Worm (Caenorhabditis elegans) whole organism, late embryonic: ENCODE results near the gene egl-9.

Experiments used
- C08G9.2 ChIP-seq: sonication (generic microtip); optimal IDR thresholded peaks from 2 replicates; lab custom pipeline; 2016; ENCODE audit warnings: mild to moderate bottlenecking, missing genetic modification characterization, moderate library complexity, missing compliant biosample characterization
- F13H6.1 ChIP-seq: sonication (generic microtip); optimal IDR thresholded peaks from 2 replicates; lab custom pipeline; 2016; ENCODE audit warnings: missing genetic modification characterization, missing compliant biosample characterization
- ama-1 ChIP-seq: fragments of 150-350 bp; optimal IDR thresholded peaks from 2 replicates; lab custom pipeline; 2014
- ceh-18 ChIP-seq: sonication (generic microtip); optimal IDR thresholded peaks from 2 replicates; lab custom pipeline; 2016; ENCODE audit warnings: missing genetic modification characterization, missing compliant biosample characterization
- ceh-19 ChIP-seq: fragments of 200-800 bp; sonication (Bioruptor generic); optimal IDR thresholded peaks from 2 replicates; lab custom pipeline; 2018; ENCODE audit warnings: mild to moderate bottlenecking, missing genetic modification characterization, missing compliant biosample characterization
- ceh-2 ChIP-seq: sonication (generic microtip); optimal IDR thresholded peaks from 2 replicates; lab custom pipeline; 2016; ENCODE audit warnings: missing genotype, missing genetic modification characterization, missing compliant biosample characterization
- ceh-22 ChIP-seq: sonication (generic microtip); optimal IDR thresholded peaks from 2 replicates; lab custom pipeline; 2017; ENCODE audit warnings: missing biosample characterization, missing genetic modification characterization
- ceh-34 ChIP-seq: sonication (generic microtip); optimal IDR thresholded peaks from 2 replicates; lab custom pipeline; 2016; ENCODE audit warnings: mild to moderate bottlenecking, missing genetic modification characterization, missing compliant biosample characterization
- ceh-45 ChIP-seq: fragments of 200-800 bp; sonication (Bioruptor generic); IDR thresholded peaks from 2 replicates; pipeline ENCODE4 v1.3.6; 2022; ENCODE audit warnings: missing genetic modification reagents, missing genetic modification characterization, missing compliant biosample characterization
- ceh-6 ChIP-seq: fragments of 200-800 bp; sonication (Bioruptor generic); optimal IDR thresholded peaks from 2 replicates; lab custom pipeline; 2018; ENCODE audit warnings: mild to moderate bottlenecking, missing genetic modification characterization, missing compliant biosample characterization
- che-1 ChIP-seq: sonication (generic microtip); optimal IDR thresholded peaks from 2 replicates; lab custom pipeline; 2016; ENCODE audit warnings: mild to moderate bottlenecking, missing genetic modification characterization, missing compliant biosample characterization
- dmd-4 ChIP-seq: sonication (generic microtip); optimal IDR thresholded peaks from 2 replicates; lab custom pipeline; 2016; ENCODE audit warnings: borderline replicate concordance, missing genetic modification characterization, missing compliant biosample characterization
- elt-2 ChIP-seq: sonication (generic microtip); optimal IDR thresholded peaks from 2 replicates; lab custom pipeline; 2016; ENCODE audit warnings: missing genetic modification reagents, missing genetic modification characterization, missing compliant biosample characterization
- elt-4 ChIP-seq: sonication (generic microtip); optimal IDR thresholded peaks from 2 replicates; lab custom pipeline; 2016; ENCODE audit warnings: missing genetic modification characterization, missing compliant biosample characterization
- ets-4 ChIP-seq: sonication (generic microtip); optimal IDR thresholded peaks from 2 replicates; lab custom pipeline; 2016; ENCODE audit warnings: missing genetic modification characterization, missing compliant biosample characterization
- eyg-1 ChIP-seq: sonication (generic microtip); optimal IDR thresholded peaks from 2 replicates; lab custom pipeline; 2016; ENCODE audit warnings: missing genotype, missing genetic modification characterization, missing compliant biosample characterization
- fkh-6 ChIP-seq: sonication (generic microtip); optimal IDR thresholded peaks from 2 replicates; lab custom pipeline; 2016; ENCODE audit warnings: missing genetic modification characterization, missing compliant biosample characterization
- hlh-13 ChIP-seq: fragments of 200-800 bp; sonication (Bioruptor generic); optimal IDR thresholded peaks from 2 replicates; lab custom pipeline; 2018; ENCODE audit warnings: mild to moderate bottlenecking, missing genetic modification characterization, missing compliant biosample characterization
- hlh-15 ChIP-seq: sonication (generic microtip); optimal IDR thresholded peaks from 2 replicates; lab custom pipeline; 2016; ENCODE audit warnings: missing genetic modification characterization, missing compliant biosample characterization
- lim-6 ChIP-seq: sonication (generic microtip); optimal IDR thresholded peaks from 2 replicates; lab custom pipeline; 2016; ENCODE audit warnings: missing genetic modification characterization, missing compliant biosample characterization
- mec-3 ChIP-seq: sonication (generic microtip); optimal IDR thresholded peaks from 2 replicates; lab custom pipeline; 2016; ENCODE audit warnings: borderline replicate concordance, missing genetic modification characterization, missing compliant biosample characterization
- nhr-11 ChIP-seq: fragments of 150-350 bp; optimal IDR thresholded peaks from 2 replicates; lab custom pipeline; 2014; ENCODE audit warnings: missing biosample characterization, missing genetic modification characterization
- ref-2 ChIP-seq: sonication (generic microtip); optimal IDR thresholded peaks from 2 replicates; lab custom pipeline; 2016; ENCODE audit warnings: missing genetic modification characterization, missing compliant biosample characterization
- rnt-1 ChIP-seq: sonication (generic microtip); optimal IDR thresholded peaks from 2 replicates; lab custom pipeline; 2016; ENCODE audit warnings: missing genetic modification characterization, missing compliant biosample characterization
- sox-2 ChIP-seq: fragments of 200-800 bp; sonication (Bioruptor generic); IDR thresholded peaks from 2 replicates; pipeline ENCODE4 v1.3.6; 2022; ENCODE audit warnings: missing genetic modification reagents, missing genetic modification characterization, missing compliant biosample characterization
- sox-4 ChIP-seq: sonication (generic microtip); optimal IDR thresholded peaks from 2 replicates; lab custom pipeline; 2017; ENCODE audit warnings: mild to moderate bottlenecking, missing genetic modification characterization, inconsistent platforms, missing compliant biosample characterization
- tbx-2 ChIP-seq: sonication (generic microtip); optimal IDR thresholded peaks from 2 replicates; lab custom pipeline; 2016; ENCODE audit warnings: missing genetic modification characterization, missing compliant biosample characterization
- tbx-7 ChIP-seq: sonication (generic microtip); optimal IDR thresholded peaks from 2 replicates; lab custom pipeline; 2016; ENCODE audit warnings: missing genotype, missing genetic modification characterization, missing compliant biosample characterization
- ttx-3 ChIP-seq: sonication (generic microtip); optimal IDR thresholded peaks from 2 replicates; lab custom pipeline; 2016; ENCODE audit warnings: missing genetic modification reagents, missing genetic modification characterization, missing compliant biosample characterization
- unc-55 ChIP-seq: sonication (generic microtip); optimal IDR thresholded peaks from 2 replicates; lab custom pipeline; 2017; ENCODE audit warnings: missing biosample characterization, missing genetic modification reagents, missing genetic modification characterization
- zip-5 ChIP-seq: sonication (generic microtip); optimal IDR thresholded peaks from 2 replicates; lab custom pipeline; 2016; ENCODE audit warnings: missing genetic modification characterization, missing compliant biosample characterization
- ztf-16 ChIP-seq: sonication (generic microtip); optimal IDR thresholded peaks from 2 replicates; lab custom pipeline; 2017; ENCODE audit warnings: missing genetic modification characterization, missing compliant biosample characterization

The egl-9 gene

ce11 chrV:10476864-10477443, 8.6 kb downstream of the egl-9 start:
- TF ChIP-seq ceh-45 (GFP tag; lab: Robert Waterston, UW) (no peak), ref-2 (tag; lab: Kevin White, UChicago) (no peak), ceh-19 (GFP tag; lab: Kevin White, UChicago) (no peak), ttx-3 (tag; lab: Kevin White, UChicago) (no peak), zip-5 (tag; lab: Kevin White, UChicago) (no peak), nhr-11 (tag; lab: Kevin White, UChicago) (no peak), fkh-6 (no peak), hlh-15 (tag; lab: Kevin White, UChicago) (no peak), rnt-1 (tag; lab: Kevin White, UChicago) (no peak), ceh-22 (no peak), C08G9.2 (no peak), elt-4 (no peak), ama-1 (lab: Kevin White, UChicago) (no peak), unc-55 (GFP tag; lab: Kevin White, UChicago) (no peak), sox-2 (GFP tag; lab: Robert Waterston, UW) (no peak)

ce11 chrV:10478097-10478828, 9.9 kb downstream of the egl-9 start, which contains the start of the genes crp-1 and Y32F6B.9:
crp-1 (plus strand) TSS chrV:10478564.
Y32F6B.9 (plus strand) TSS chrV:10478699.
- TF ChIP-seq sox-4 (tag; lab: Kevin White, UChicago) (peak; percentile 15), ceh-2 (tag; lab: Kevin White, UChicago) (peak; percentile 37), lim-6 (no peak), ceh-34 (tag; lab: Kevin White, UChicago) (peak; percentile 39), mec-3 (tag; lab: Kevin White, UChicago) (peak; percentile 22)

- TF ChIP-seq eyg-1 (no peak), tbx-2 (tag; lab: Kevin White, UChicago) (no peak), che-1 (tag; lab: Kevin White, UChicago) (no peak), hlh-13 (GFP tag; lab: Kevin White, UChicago) (no peak), elt-2 (tag; lab: Kevin White, UChicago) (no peak), rnt-1 (tag; lab: Kevin White, UChicago) (no peak), ets-4 (tag; lab: Kevin White, UChicago) (no peak)
These were observed 15.7 kb downstream of the egl-9 start for ce11 chrV:10483995-10484394.

- TF ChIP-seq zip-5 (tag; lab: Kevin White, UChicago): no peak
- TF ChIP-seq ama-1 (lab: Kevin White, UChicago): no peak
These were observed 16.3 kb downstream of the egl-9 start, which contains the start of gene Y32F6B.1 for ce11 chrV:10484640-10485039. Y32F6B.1 (minus strand) TSS chrV:10484740.

ce11 chrV:10485389-10485788, 17.1 kb downstream of the egl-9 start:
- TF ChIP-seq ceh-18 (tag; lab: Kevin White, UChicago): no peak
- TF ChIP-seq ceh-6 (GFP tag; lab: Kevin White, UChicago): no peak
- no peak for TF ChIP-seq F13H6.1
- no peak for TF ChIP-seq ztf-16 (tag; lab: Kevin White, UChicago)
- TF ChIP-seq elt-2 (tag; lab: Kevin White, UChicago): peak; percentile 43

- TF ChIP-seq ceh-2 (tag; lab: Kevin White, UChicago): no peak
- no peak for TF ChIP-seq dmd-4 (tag; lab: Kevin White, UChicago)
- no peak for TF ChIP-seq elt-4
- TF ChIP-seq eyg-1: no peak
- no peak for TF ChIP-seq ref-2 (tag; lab: Kevin White, UChicago)
- no peak for TF ChIP-seq tbx-7
- TF ChIP-seq F13H6.1: no peak
- TF ChIP-seq, all 69 proteins: peak for 0
These were observed 21.7 kb downstream of the egl-9 start, which contains the start of gene ncx-5 for ce11 chrV:10489998-10490397. ncx-5 (minus strand) TSS chrV:10490098.
